Worm (Caenorhabditis elegans) whole organism, L2 larva: ENCODE data around the gene ugtp-1.

ENCODE experiments used
- C34F6.9 ChIP-seq: fragments of 150-350 bp; optimal IDR thresholded peaks from 2 replicates; lab custom pipeline; 2014; ENCODE audit warnings: missing biosample characterization, missing genetic modification characterization
- F13H6.1 ChIP-seq: sonication (generic microtip); optimal IDR thresholded peaks from 2 replicates; lab custom pipeline; 2016; ENCODE audit warnings: missing genetic modification characterization, missing compliant biosample characterization
- R02D3.7 ChIP-seq: fragments of 150-350 bp; optimal IDR thresholded peaks from 2 replicates; lab custom pipeline; 2014; ENCODE audit warnings: missing biosample characterization, missing genetic modification characterization
- Y55F3AM.14 ChIP-seq: fragments of 200-800 bp; sonication (Bioruptor generic); optimal IDR thresholded peaks from 2 replicates; lab custom pipeline; 2018; ENCODE audit warnings: mild to moderate bottlenecking, missing genetic modification characterization, missing compliant biosample characterization
- ZK546.5 ChIP-seq: sonication (generic microtip); optimal IDR thresholded peaks from 2 replicates; lab custom pipeline; 2017; ENCODE audit warnings: missing biosample characterization, missing genetic modification characterization
- alr-1 ChIP-seq: fragments of 150-350 bp; optimal IDR thresholded peaks from 2 replicates; lab custom pipeline; 2014; ENCODE audit warnings: missing biosample characterization, missing genetic modification characterization
- aly-2 ChIP-seq: fragments of 150-350 bp; optimal IDR thresholded peaks from 2 replicates; lab custom pipeline; 2014; ENCODE audit warnings: missing biosample characterization, missing genetic modification characterization
- ama-1 ChIP-seq: fragments of 150-350 bp; optimal IDR thresholded peaks from 2 replicates; lab custom pipeline; 2018; ENCODE audit warnings: inconsistent platforms
- blmp-1 ChIP-seq: sonication (generic microtip); optimal IDR thresholded peaks from 2 replicates; lab custom pipeline; 2017; ENCODE audit warnings: missing genetic modification characterization, mild to moderate bottlenecking, missing compliant biosample characterization, antibody characterized with exemption, moderate library complexity; ENCODE audit not compliant: insufficient read depth
- ceh-16 ChIP-seq: fragments of 150-350 bp; optimal IDR thresholded peaks from 2 replicates; lab custom pipeline; 2014; ENCODE audit warnings: missing biosample characterization, missing genetic modification characterization
- ceh-82 ChIP-seq: fragments of 150-350 bp; optimal IDR thresholded peaks from 2 replicates; lab custom pipeline; 2014; ENCODE audit warnings: missing biosample characterization, missing genetic modification characterization
- crh-2 ChIP-seq: sonication (generic microtip); optimal IDR thresholded peaks from 2 replicates; lab custom pipeline; 2017; ENCODE audit warnings: missing biosample characterization, missing genetic modification characterization
- dmd-4 ChIP-seq: sonication (generic microtip); optimal IDR thresholded peaks from 2 replicates; lab custom pipeline; 2017; ENCODE audit warnings: missing biosample characterization, missing genetic modification characterization
- egl-27 ChIP-seq: sonication (generic microtip); optimal IDR thresholded peaks from 3 replicates; lab custom pipeline; 2017; ENCODE audit warnings: missing biosample characterization, missing genetic modification reagents, missing genetic modification characterization
- elt-1 ChIP-seq: fragments of 150-350 bp; optimal IDR thresholded peaks from 2 replicates; lab custom pipeline; 2014; ENCODE audit warnings: missing biosample characterization, missing genetic modification characterization
- elt-3 ChIP-seq: sonication (generic microtip); optimal IDR thresholded peaks from 2 replicates; lab custom pipeline; 2017; ENCODE audit warnings: missing biosample characterization, missing genetic modification characterization
- fos-1 ChIP-seq: fragments of 150-350 bp; optimal IDR thresholded peaks from 2 replicates; lab custom pipeline; 2014; ENCODE audit warnings: missing biosample characterization, missing genetic modification characterization
- gmeb-1 ChIP-seq: fragments of 150-350 bp; optimal IDR thresholded peaks from 2 replicates; lab custom pipeline; 2014; ENCODE audit warnings: missing biosample characterization, missing genetic modification characterization
- lin-11 ChIP-seq: fragments of 150-350 bp; sonication (generic microtip); optimal IDR thresholded peaks from 2 replicates; lab custom pipeline; 2014; ENCODE audit warnings: missing biosample characterization, missing genetic modification characterization, inconsistent platforms, mixed read lengths
- lin-13 ChIP-seq: fragments of 150-350 bp; optimal IDR thresholded peaks from 2 replicates; lab custom pipeline; 2014; ENCODE audit warnings: missing biosample characterization, missing genetic modification reagents, missing genetic modification characterization
- lin-39 ChIP-seq: fragments of 150-350 bp; optimal IDR thresholded peaks from 2 replicates; lab custom pipeline; 2014; ENCODE audit warnings: missing biosample characterization, missing genetic modification reagents, missing genetic modification characterization
- lsy-2 ChIP-seq, 2 experiments: fragments of 150-350 bp in 1 of 2; sonication (generic microtip) in 1 of 2; optimal IDR thresholded peaks; 2 replicates each; lab custom pipeline; 2014 to 2017; ENCODE audit warnings: missing biosample characterization in 2 of 2, missing genetic modification characterization in 2 of 2
- mab-5 ChIP-seq: fragments of 150-350 bp; optimal IDR thresholded peaks from 2 replicates; lab custom pipeline; 2014; ENCODE audit warnings: missing biosample characterization, missing genetic modification characterization
- mbf-1 ChIP-seq: sonication (generic microtip); optimal IDR thresholded peaks from 2 replicates; lab custom pipeline; 2017; ENCODE audit warnings: missing biosample characterization, missing genetic modification characterization
- mdl-1 ChIP-seq, 2 experiments: fragments of 150-350 bp in 1 of 2; sonication (generic microtip) in 1 of 2; optimal IDR thresholded peaks; 2 replicates each; lab custom pipeline; 2017; ENCODE audit warnings: missing biosample characterization in 2 of 2, missing genetic modification characterization in 2 of 2
- nhr-10 ChIP-seq: sonication (generic microtip); optimal IDR thresholded peaks from 2 replicates; lab custom pipeline; 2017; ENCODE audit warnings: missing biosample characterization, missing genetic modification characterization
- nhr-11 ChIP-seq: fragments of 150-350 bp; optimal IDR thresholded peaks from 2 replicates; lab custom pipeline; 2014; ENCODE audit warnings: missing biosample characterization, missing genetic modification characterization
- nhr-12 ChIP-seq: fragments of 150-350 bp; optimal IDR thresholded peaks from 2 replicates; lab custom pipeline; 2014; ENCODE audit warnings: missing biosample characterization, missing genetic modification characterization
- nhr-129 ChIP-seq: fragments of 150-350 bp; optimal IDR thresholded peaks from 2 replicates; lab custom pipeline; 2014; ENCODE audit warnings: missing biosample characterization, missing genetic modification characterization
- nhr-21 ChIP-seq: fragments of 150-350 bp; optimal IDR thresholded peaks from 2 replicates; lab custom pipeline; 2014; ENCODE audit warnings: missing biosample characterization, missing genetic modification characterization
- nhr-23 ChIP-seq: fragments of 150-350 bp; optimal IDR thresholded peaks from 2 replicates; lab custom pipeline; 2014; ENCODE audit warnings: missing biosample characterization, missing genetic modification reagents, missing genetic modification characterization
- nhr-237 ChIP-seq: fragments of 150-350 bp; optimal IDR thresholded peaks from 2 replicates; lab custom pipeline; 2014; ENCODE audit warnings: missing biosample characterization, missing genetic modification characterization
- nhr-25 ChIP-seq: fragments of 150-350 bp; sonication (generic microtip); optimal IDR thresholded peaks from 3 replicates; lab custom pipeline; 2014; ENCODE audit warnings: missing biosample characterization, missing genetic modification characterization
- nhr-6 ChIP-seq: fragments of 150-350 bp; optimal IDR thresholded peaks from 2 replicates; lab custom pipeline; 2014; ENCODE audit warnings: missing biosample characterization, missing genetic modification characterization
- nhr-77 ChIP-seq: fragments of 150-350 bp; optimal IDR thresholded peaks from 2 replicates; lab custom pipeline; 2014; ENCODE audit warnings: missing biosample characterization, missing genetic modification characterization
- peb-1 ChIP-seq: fragments of 150-350 bp; optimal IDR thresholded peaks from 2 replicates; lab custom pipeline; 2014; ENCODE audit warnings: missing biosample characterization, missing genetic modification characterization
- sem-4 ChIP-seq: fragments of 150-350 bp; optimal IDR thresholded peaks from 2 replicates; lab custom pipeline; 2014; ENCODE audit warnings: missing biosample characterization, missing genetic modification reagents, missing genetic modification characterization
- skn-1 ChIP-seq: sonication (generic microtip); optimal IDR thresholded peaks from 2 replicates; lab custom pipeline; 2017; ENCODE audit warnings: missing biosample characterization, missing genetic modification characterization
- sma-3 ChIP-seq: sonication (generic microtip); optimal IDR thresholded peaks from 2 replicates; lab custom pipeline; 2016; ENCODE audit warnings: missing genetic modification reagents, missing genetic modification characterization, missing compliant biosample characterization
- sma-9 ChIP-seq, 2 experiments: fragments of 150-350 bp in 1 of 2; sonication (generic microtip) in 1 of 2; optimal IDR thresholded peaks; 2 replicates each; lab custom pipeline; 2014 to 2016; ENCODE audit warnings: missing genetic modification characterization in 2 of 2, mild to moderate bottlenecking in 1 of 2, missing biosample characterization in 1 of 2, missing compliant biosample characterization in 1 of 2, missing genetic modification reagents in 1 of 2, moderate library complexity in 1 of 2
- snpc-4 ChIP-seq: fragments of 150-350 bp; optimal IDR thresholded peaks from 2 replicates; lab custom pipeline; 2014; ENCODE audit warnings: missing biosample characterization, missing genetic modification characterization
- unc-39 ChIP-seq: fragments of 150-350 bp; optimal IDR thresholded peaks from 2 replicates; lab custom pipeline; 2014; ENCODE audit warnings: missing biosample characterization, missing genetic modification characterization
- unc-55 ChIP-seq: fragments of 150-350 bp; sonication (generic microtip); optimal IDR thresholded peaks from 3 replicates; lab custom pipeline; 2014; ENCODE audit warnings: missing biosample characterization, missing genetic modification reagents, missing genetic modification characterization
- unc-62 ChIP-seq: fragments of 150-350 bp; optimal IDR thresholded peaks from 2 replicates; lab custom pipeline; 2014; ENCODE audit warnings: missing biosample characterization, missing genetic modification reagents, missing genetic modification characterization
- zag-1 ChIP-seq: fragments of 150-350 bp; optimal IDR thresholded peaks from 2 replicates; lab custom pipeline; 2014; ENCODE audit warnings: missing biosample characterization, missing genetic modification characterization
- ztf-1 ChIP-seq: fragments of 200-800 bp; sonication (Bioruptor generic); conservative IDR thresholded peaks from 2 replicates; pipeline ENCODE4 v1.3.6; 2022; ENCODE audit warnings: missing genetic modification characterization, missing compliant biosample characterization
- ztf-11 ChIP-seq: sonication (generic microtip); optimal IDR thresholded peaks from 2 replicates; lab custom pipeline; 2017; ENCODE audit warnings: missing biosample characterization, missing genetic modification characterization
- ztf-4 ChIP-seq: fragments of 150-350 bp; optimal IDR thresholded peaks from 2 replicates; lab custom pipeline; 2014; ENCODE audit warnings: missing biosample characterization, missing genetic modification characterization

ugtp-1 gene

DNA sequence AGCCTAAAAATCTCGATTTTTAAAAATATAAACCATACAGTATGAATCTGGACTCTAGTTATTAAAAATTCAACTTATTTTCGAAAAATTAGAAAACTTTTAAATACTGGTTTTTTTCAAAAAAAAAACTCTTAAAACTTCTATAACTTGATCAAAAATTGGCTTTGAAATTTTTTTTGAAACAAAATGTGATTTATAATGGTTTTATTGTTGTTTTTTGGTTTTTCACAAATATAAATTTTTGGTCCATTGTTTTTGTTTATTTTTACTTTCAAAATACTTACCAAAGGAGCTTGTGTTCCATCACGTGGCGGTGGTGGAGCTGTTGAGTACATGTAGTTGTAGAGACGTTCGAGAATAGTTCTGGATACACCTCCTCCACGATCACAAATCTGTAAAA lies 12.2 kb downstream of the ugtp-1 start:
- no peak for TF ChIP-seq nhr-11 (tag; lab: Kevin White, UChicago)
- no peak for TF ChIP-seq ztf-1 (GFP tag; lab: Robert Waterston, UW)
- TF ChIP-seq lin-11 = no peak
- no peak for TF ChIP-seq nhr-129 (tag; lab: Kevin White, UChicago)
- no peak for TF ChIP-seq dmd-4
- no peak for TF ChIP-seq fos-1 (tag; lab: Kevin White, UChicago)
- no peak for TF ChIP-seq nhr-10
- no peak for TF ChIP-seq lin-13 (GFP tag; lab: Kevin White, UChicago)
- TF ChIP-seq lsy-2 (tag; optimal IDR thresholded peaks at IDR 0.05; lab: Kevin White, UChicago) = no peak
- no peak for TF ChIP-seq nhr-25 (tag; lab: Kevin White, UChicago)
- no peak for TF ChIP-seq peb-1 (tag; lab: Kevin White, UChicago)

DNA sequence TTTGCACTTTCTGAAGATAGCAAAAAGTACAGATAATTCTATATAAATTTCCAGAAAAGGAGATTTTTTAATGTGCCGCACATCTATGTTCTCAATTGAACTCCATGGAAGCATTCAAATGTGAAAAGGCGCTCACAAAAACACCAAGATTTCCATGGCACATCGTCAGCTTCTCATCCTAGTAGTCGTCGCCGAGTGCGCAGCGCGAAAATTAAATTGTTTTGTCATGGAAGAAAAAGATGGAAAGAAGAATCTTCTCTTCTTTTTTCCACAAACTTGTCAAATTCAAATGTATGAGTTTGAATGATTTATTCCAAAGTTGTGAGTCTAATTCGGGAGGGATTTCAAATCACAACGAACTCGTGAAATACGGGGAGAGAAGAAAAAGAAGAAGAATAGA lies 13.1 kb downstream of the ugtp-1 start:
- TF ChIP-seq ceh-82 (no peak), F13H6.1 (tag; lab: Kevin White, UChicago) (no peak), ama-1 (lab: Kevin White, UChicago) (no peak), alr-1 (no peak), ztf-11 (no peak), C34F6.9 (tag; lab: Kevin White, UChicago) (peak; percentile 12)

DNA sequence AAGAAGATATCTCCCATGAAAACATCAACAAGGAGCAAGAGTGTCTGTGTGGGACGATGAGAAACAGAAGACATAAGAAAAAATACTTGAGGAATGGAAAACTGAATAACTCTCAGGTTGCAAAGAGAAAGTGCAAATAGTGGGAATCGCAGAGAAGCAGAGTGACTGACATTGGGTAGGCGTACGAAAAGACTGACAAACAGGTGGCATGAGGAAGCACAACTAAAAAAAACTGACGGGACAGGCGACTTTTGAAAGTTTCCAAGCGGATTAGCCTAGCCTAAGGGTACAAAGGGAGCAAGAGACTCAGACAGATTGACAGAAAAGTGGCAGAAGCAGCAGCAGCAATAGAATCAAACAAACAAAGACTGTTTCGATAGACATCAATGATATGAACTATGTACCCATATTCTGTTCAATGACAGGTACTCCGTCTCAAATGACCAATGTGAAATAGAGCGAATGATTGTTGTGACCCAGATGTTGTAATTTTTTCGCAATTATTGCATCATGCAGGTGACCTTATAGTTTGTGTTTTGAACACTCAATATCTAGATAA lies 16.1 kb downstream of the ugtp-1 start:
- no peak for TF ChIP-seq lin-11
- no peak for TF ChIP-seq mbf-1 (tag; lab: Kevin White, UChicago)
- TF ChIP-seq nhr-6 = peak; percentile 32
- peak; percentile 70 for TF ChIP-seq sma-9 (GFP tag; optimal IDR thresholded peaks at IDR 0.05; lab: Kevin White, UChicago)
- TF ChIP-seq sma-9 (tag; optimal IDR thresholded peaks at IDR 0.05; lab: Kevin White, UChicago) = no peak
- no peak for TF ChIP-seq zag-1 (tag; lab: Kevin White, UChicago)
- no peak for TF ChIP-seq aly-2
- peak; percentile 86 for TF ChIP-seq F13H6.1 (tag; lab: Kevin White, UChicago)
- no peak for TF ChIP-seq ztf-11
- no peak for TF ChIP-seq alr-1
- TF ChIP-seq skn-1 (tag; lab: Kevin White, UChicago) = no peak
- TF ChIP-seq nhr-12 (tag; lab: Kevin White, UChicago) = no peak
- TF ChIP-seq C34F6.9 (tag; lab: Kevin White, UChicago) = peak; percentile 34
- TF ChIP-seq mab-5 (tag; lab: Kevin White, UChicago) = no peak
- no peak for TF ChIP-seq Y55F3AM.14 (GFP tag; lab: Kevin White, UChicago)
- no peak for TF ChIP-seq dmd-4
- no peak for TF ChIP-seq R02D3.7 (tag; lab: Kevin White, UChicago)
- TF ChIP-seq lin-13 (GFP tag; lab: Kevin White, UChicago) = no peak
- no peak for TF ChIP-seq elt-1 (tag; lab: Kevin White, UChicago)
- TF ChIP-seq nhr-237 = no peak
- no peak for TF ChIP-seq unc-62 (GFP tag; lab: Kevin White, UChicago)
- TF ChIP-seq nhr-10 = no peak
- peak; percentile 32 for TF ChIP-seq blmp-1 (tag; lab: Kevin White, UChicago)
- TF ChIP-seq ZK546.5 (tag; lab: Kevin White, UChicago) = no peak
- TF ChIP-seq ceh-82 = no peak
- no peak for TF ChIP-seq mdl-1 (tag; optimal IDR thresholded peaks at IDR 0.05; lab: Kevin White, UChicago)
- peak in 1 of 2 experiments; percentile 32 for TF ChIP-seq lsy-2 (tag; optimal IDR thresholded peaks at IDR 0.05; lab: Kevin White, UChicago)
- no peak for TF ChIP-seq gmeb-1
- TF ChIP-seq nhr-25 (tag; lab: Kevin White, UChicago) = peak; percentile 61
- TF ChIP-seq nhr-77 (tag; lab: Kevin White, UChicago) = no peak
- TF ChIP-seq egl-27 (tag; lab: Kevin White, UChicago) = no peak
- TF ChIP-seq nhr-11 (tag; lab: Kevin White, UChicago) = no peak
- TF ChIP-seq ceh-16 (tag; lab: Kevin White, UChicago) = no peak
- peak; percentile 26 for TF ChIP-seq fos-1 (tag; lab: Kevin White, UChicago)
- TF ChIP-seq crh-2 (tag; lab: Kevin White, UChicago) = peak; percentile 40
- TF ChIP-seq nhr-21 = no peak
- no peak for TF ChIP-seq ztf-1 (GFP tag; lab: Robert Waterston, UW)
- TF ChIP-seq unc-39 (tag; lab: Kevin White, UChicago) = no peak
- no peak for TF ChIP-seq ama-1 (lab: Kevin White, UChicago)
- TF ChIP-seq elt-3 = no peak
- no peak for TF ChIP-seq sem-4 (tag; lab: Kevin White, UChicago)
- peak; percentile 35 for TF ChIP-seq unc-55
- TF ChIP-seq nhr-129 (tag; lab: Kevin White, UChicago) = peak; percentile 98
- TF ChIP-seq lin-39 (tag; lab: Kevin White, UChicago) = no peak
- peak; percentile 57 for TF ChIP-seq ztf-4 (tag; lab: Kevin White, UChicago)
- no peak for TF ChIP-seq peb-1 (tag; lab: Kevin White, UChicago)
- TF ChIP-seq snpc-4 = no peak
- no peak for TF ChIP-seq sma-3 (GFP tag; lab: Kevin White, UChicago)
- TF ChIP-seq nhr-23 (tag; lab: Kevin White, UChicago) = no peak
